Worm (Caenorhabditis elegans): ENCODE data around the gene fbxa-112.

fbxa-112 gene

ce11 chrV:16904612-16905011 lies 43.3 kb downstream of the fbxa-112 start, which contains the start of gene nhr-262:
TSS of gene nhr-262 (plus strand) at chrV:16904912.
- no peak for TF ChIP-seq fos-1 (tag; optimal IDR thresholded peaks at IDR 0.05)
- TF ChIP-seq ZK546.5 (tag; optimal IDR thresholded peaks at IDR 0.05): no peak
- no peak for TF ChIP-seq egl-5 (tag; optimal IDR thresholded peaks at IDR 0.05)
- no peak for TF ChIP-seq nhr-77 (tag; optimal IDR thresholded peaks at IDR 0.05)

ce11 chrV:16902726-16903125 lies 45.2 kb downstream of the fbxa-112 start, which contains the start of gene srd-68:
TSS of gene srd-68 (minus strand) at chrV:16902826.
- TF ChIP-seq fos-1 (tag; optimal IDR thresholded peaks at IDR 0.05) (no peak), tbx-2 (tag; optimal IDR thresholded peaks at IDR 0.05) (no peak), ceh-82 (tag; optimal IDR thresholded peaks at IDR 0.05) (no peak), zag-1 (tag; optimal IDR thresholded peaks at IDR 0.05) (no peak), nhr-43 (tag; optimal IDR thresholded peaks at IDR 0.05; ENCODE audit: poor library complexity, severe bottlenecking) (no peak)

ce11 chrV:16899355-16899754 lies 48.6 kb downstream of the fbxa-112 start, which contains the start of gene fbxa-45:
TSS of gene fbxa-45 (minus strand) at chrV:16899455.
- TF ChIP-seq lin-39 (tag; optimal IDR thresholded peaks at IDR 0.05) (no peak), eor-1 (tag; optimal IDR thresholded peaks at IDR 0.05) (no peak), egl-5 (tag; optimal IDR thresholded peaks at IDR 0.05) (no peak), fkh-10 (GFP tag; optimal IDR thresholded peaks at IDR 0.05) (no peak), fos-1 (tag; optimal IDR thresholded peaks at IDR 0.05) (no peak), snpc-4 (tag; optimal IDR thresholded peaks at IDR 0.05) (no peak), nhr-12 (tag; optimal IDR thresholded peaks at IDR 0.05) (no peak)
